Worm (Caenorhabditis elegans) whole organism, L1 larva: ENCODE data around the gene cebp-1.

Source experiments
- C04F5.9 ChIP-seq: sonication (generic microtip); optimal IDR thresholded peaks from 2 replicates; lab custom pipeline; 2016; ENCODE audit warnings: missing genetic modification characterization, missing compliant biosample characterization
- C16A3.4 ChIP-seq: fragments of 150-350 bp; optimal IDR thresholded peaks from 2 replicates; lab custom pipeline; 2014; ENCODE audit warnings: missing biosample characterization, missing genetic modification characterization
- C34B4.2 ChIP-seq: sonication (generic microtip); optimal IDR thresholded peaks from 2 replicates; lab custom pipeline; 2017; ENCODE audit warnings: mild to moderate bottlenecking, missing genetic modification characterization, missing compliant biosample characterization
- F16B12.6 ChIP-seq: fragments of 150-350 bp; optimal IDR thresholded peaks from 2 replicates; lab custom pipeline; 2014; ENCODE audit warnings: missing biosample characterization, missing genetic modification characterization
- aly-2 ChIP-seq: fragments of 150-350 bp; optimal IDR thresholded peaks from 2 replicates; lab custom pipeline; 2014; ENCODE audit warnings: missing biosample characterization, missing genetic modification characterization
- ama-1 ChIP-seq: fragments of 150-350 bp; optimal IDR thresholded peaks from 2 replicates; lab custom pipeline; 2014
- ceh-63 ChIP-seq: fragments of 200-800 bp; sonication (Bioruptor generic); optimal IDR thresholded peaks from 2 replicates; lab custom pipeline; 2018; ENCODE audit warnings: mild to moderate bottlenecking, missing genetic modification characterization, missing compliant biosample characterization
- ceh-8 ChIP-seq: fragments of 200-800 bp; sonication (Bioruptor generic); optimal IDR thresholded peaks from 2 replicates; lab custom pipeline; 2018; ENCODE audit warnings: mild to moderate bottlenecking, missing genetic modification characterization, moderate library complexity, missing compliant biosample characterization
- ceh-82 ChIP-seq, 3 experiments: fragments of 150-350 bp in 1 of 3; sonication (generic microtip) in 2 of 3; optimal IDR thresholded peaks; 2 replicates each; lab custom pipeline; 2014 to 2017; ENCODE audit warnings: missing biosample characterization in 3 of 3, missing genetic modification characterization in 3 of 3
- ces-1 ChIP-seq: fragments of 150-350 bp; optimal IDR thresholded peaks from 2 replicates; lab custom pipeline; 2014; ENCODE audit warnings: missing biosample characterization, missing genetic modification reagents, missing genetic modification characterization
- dpl-1 ChIP-seq, 3 experiments: fragments of 150-350 bp in 2 of 3; sonication (generic microtip) in 1 of 3; optimal IDR thresholded peaks; 2 replicates each; lab custom pipeline; 2014 to 2017; ENCODE audit warnings: missing biosample characterization in 3 of 3, missing genetic modification characterization in 3 of 3, missing genetic modification reagents in 3 of 3
- dsc-1 ChIP-seq: sonication (generic microtip); optimal IDR thresholded peaks from 2 replicates; lab custom pipeline; 2016; ENCODE audit warnings: mild to moderate bottlenecking, missing genetic modification characterization, missing compliant biosample characterization
- efl-1 ChIP-seq, 4 experiments: fragments of 150-350 bp; optimal IDR thresholded peaks in 3 of 4; peaks in 1 of 4; 1 replicate in 1 of 4; 2 replicates in 3 of 4; lab custom pipeline; 2014; ENCODE audit warnings: missing biosample characterization in 2 of 4, missing genetic modification characterization in 2 of 4, missing genetic modification reagents in 2 of 4
- efl-3 ChIP-seq: fragments of 200-800 bp; sonication (Bioruptor generic); optimal IDR thresholded peaks from 2 replicates; lab custom pipeline; 2018; ENCODE audit warnings: mild to moderate bottlenecking, missing genetic modification characterization, missing compliant biosample characterization
- egl-27 ChIP-seq, 2 experiments: fragments of 150-350 bp in 1 of 2; sonication (generic microtip); optimal IDR thresholded peaks; 3 replicates each; lab custom pipeline; 2017 to 2018; ENCODE audit warnings: missing biosample characterization in 2 of 2, missing genetic modification characterization in 2 of 2, missing genetic modification reagents in 2 of 2
- elt-2 ChIP-seq: sonication (generic microtip); optimal IDR thresholded peaks from 2 replicates; lab custom pipeline; 2016; ENCODE audit warnings: missing genetic modification characterization, mild to moderate bottlenecking, inconsistent platforms, missing compliant biosample characterization, missing genetic modification reagents
- elt-3 ChIP-seq, 6 experiments: fragments of 150-350 bp in 1 of 6; sonication (generic microtip); optimal IDR thresholded peaks; 2 replicates each; lab custom pipeline; 2017 to 2018; ENCODE audit warnings: missing biosample characterization in 6 of 6, missing genetic modification characterization in 6 of 6, inconsistent platforms in 1 of 6
- ets-5 ChIP-seq: fragments of 200-800 bp; sonication (Bioruptor generic); IDR thresholded peaks from 2 replicates; pipeline ENCODE4 v1.3.6; 2022; ENCODE audit warnings: missing genetic modification characterization, missing compliant biosample characterization
- fkh-10 ChIP-seq: sonication (generic microtip); optimal IDR thresholded peaks from 2 replicates; lab custom pipeline; 2017; ENCODE audit warnings: missing biosample characterization, missing genetic modification reagents, missing genetic modification characterization
- fkh-4 ChIP-seq: sonication (generic microtip); optimal IDR thresholded peaks from 2 replicates; lab custom pipeline; 2016; ENCODE audit warnings: missing compliant biosample characterization, missing genetic modification characterization, borderline replicate concordance
- fos-1 ChIP-seq: fragments of 150-350 bp; optimal IDR thresholded peaks from 2 replicates; lab custom pipeline; 2014; ENCODE audit warnings: missing biosample characterization, missing genetic modification characterization
- grh-1 ChIP-seq: fragments of 200-800 bp; sonication (Bioruptor generic); IDR thresholded peaks from 2 replicates; pipeline ENCODE4 v1.3.6; 2022; ENCODE audit warnings: missing genetic modification reagents, missing genetic modification characterization, missing compliant biosample characterization
- hlh-4 ChIP-seq: sonication (generic microtip); optimal IDR thresholded peaks from 2 replicates; lab custom pipeline; 2016; ENCODE audit warnings: mild to moderate bottlenecking, missing genetic modification characterization, missing compliant biosample characterization
- hpl-2 ChIP-seq: fragments of 150-350 bp; optimal IDR thresholded peaks from 2 replicates; lab custom pipeline; 2014; ENCODE audit warnings: missing biosample characterization, missing genetic modification reagents, missing genetic modification characterization
- irx-1 ChIP-seq: sonication (generic microtip); optimal IDR thresholded peaks from 2 replicates; lab custom pipeline; 2016; ENCODE audit warnings: missing genetic modification characterization, missing compliant biosample characterization
- isw-1 ChIP-seq: fragments of 200-800 bp; sonication (Bioruptor generic); IDR thresholded peaks from 2 replicates; pipeline ENCODE4 v1.3.6; 2022; ENCODE audit warnings: missing genetic modification characterization, missing compliant biosample characterization
- lsy-2 ChIP-seq, 2 experiments: fragments of 150-350 bp; optimal IDR thresholded peaks; 2 replicates each; lab custom pipeline; 2014; ENCODE audit warnings: missing biosample characterization in 2 of 2, missing genetic modification characterization in 2 of 2
- nhr-11 ChIP-seq: fragments of 150-350 bp; optimal IDR thresholded peaks from 2 replicates; lab custom pipeline; 2014; ENCODE audit warnings: missing biosample characterization, missing genetic modification characterization
- nhr-12 ChIP-seq: sonication (generic microtip); optimal IDR thresholded peaks from 2 replicates; lab custom pipeline; 2017; ENCODE audit warnings: missing biosample characterization, missing genetic modification characterization
- nhr-20 ChIP-seq: sonication (generic microtip); optimal IDR thresholded peaks from 2 replicates; lab custom pipeline; 2016; ENCODE audit warnings: mild to moderate bottlenecking, missing genetic modification characterization, missing compliant biosample characterization
- nhr-237 ChIP-seq: fragments of 150-350 bp; optimal IDR thresholded peaks from 2 replicates; lab custom pipeline; 2014; ENCODE audit warnings: missing biosample characterization, missing genetic modification characterization
- nhr-28 ChIP-seq: fragments of 150-350 bp; optimal IDR thresholded peaks from 2 replicates; lab custom pipeline; 2014; ENCODE audit warnings: missing biosample characterization, missing genetic modification characterization
- nhr-47 ChIP-seq: sonication (generic microtip); optimal IDR thresholded peaks from 2 replicates; lab custom pipeline; 2016; ENCODE audit warnings: mild to moderate bottlenecking, missing genetic modification characterization, moderate library complexity, missing compliant biosample characterization
- nhr-71 ChIP-seq: sonication (generic microtip); optimal IDR thresholded peaks from 2 replicates; lab custom pipeline; 2016; ENCODE audit warnings: mild to moderate bottlenecking, missing genetic modification characterization, moderate library complexity, missing compliant biosample characterization
- nhr-76 ChIP-seq: sonication (generic microtip); optimal IDR thresholded peaks from 2 replicates; lab custom pipeline; 2017; ENCODE audit warnings: missing biosample characterization, missing genetic modification characterization
- pag-3 ChIP-seq: sonication (generic microtip); optimal IDR thresholded peaks from 2 replicates; lab custom pipeline; 2017; ENCODE audit warnings: missing genetic modification characterization, mild to moderate bottlenecking, missing compliant biosample characterization, antibody characterized with exemption, borderline replicate concordance; ENCODE audit not compliant: insufficient read depth
- pqm-1 ChIP-seq: sonication (generic microtip); optimal IDR thresholded peaks from 3 replicates; lab custom pipeline; 2017; ENCODE audit warnings: missing biosample characterization, missing genetic modification characterization
- rnt-1 ChIP-seq: sonication (generic microtip); optimal IDR thresholded peaks from 2 replicates; lab custom pipeline; 2016; ENCODE audit warnings: mild to moderate bottlenecking, missing genetic modification characterization, moderate library complexity, missing compliant biosample characterization
- skn-1 ChIP-seq: fragments of 150-350 bp; optimal IDR thresholded peaks from 2 replicates; lab custom pipeline; 2014; ENCODE audit warnings: missing biosample characterization, missing genetic modification characterization
- snu-23 ChIP-seq: sonication (generic microtip); optimal IDR thresholded peaks from 2 replicates; lab custom pipeline; 2016; ENCODE audit warnings: missing genetic modification characterization, missing compliant biosample characterization
- swsn-7 ChIP-seq: sonication (generic microtip); optimal IDR thresholded peaks from 2 replicates; lab custom pipeline; 2016; ENCODE audit warnings: missing genetic modification characterization, missing compliant biosample characterization
- tbx-2 ChIP-seq: sonication (generic microtip); optimal IDR thresholded peaks from 2 replicates; lab custom pipeline; 2016; ENCODE audit warnings: missing genetic modification characterization, missing compliant biosample characterization
- tlp-1 ChIP-seq: fragments of 150-350 bp; optimal IDR thresholded peaks from 2 replicates; lab custom pipeline; 2014; ENCODE audit warnings: missing biosample characterization, missing genetic modification characterization
- unc-130 ChIP-seq: fragments of 150-350 bp; optimal IDR thresholded peaks from 2 replicates; lab custom pipeline; 2017; ENCODE audit warnings: missing biosample characterization, missing genetic modification characterization, inconsistent platforms
- unc-86 ChIP-seq: sonication (generic microtip); optimal IDR thresholded peaks from 2 replicates; lab custom pipeline; 2016; ENCODE audit warnings: missing genetic modification characterization, missing compliant biosample characterization
- unc-98 ChIP-seq: fragments of 200-800 bp; sonication (Bioruptor generic); IDR thresholded peaks from 2 replicates; pipeline ENCODE4 v1.3.6; 2022; ENCODE audit warnings: missing genetic modification characterization, missing compliant biosample characterization
- vab-15 ChIP-seq: sonication (generic microtip); optimal IDR thresholded peaks from 2 replicates; lab custom pipeline; 2017; ENCODE audit warnings: missing genotype, mild to moderate bottlenecking, missing genetic modification characterization, missing compliant biosample characterization
- xbp-1 ChIP-seq: sonication (generic microtip); optimal IDR thresholded peaks from 2 replicates; lab custom pipeline; 2016; ENCODE audit warnings: missing genetic modification characterization, missing compliant biosample characterization
- zag-1 ChIP-seq: fragments of 150-350 bp; optimal IDR thresholded peaks from 2 replicates; lab custom pipeline; 2014; ENCODE audit warnings: missing biosample characterization, missing genetic modification characterization

The cebp-1 gene

DNA sequence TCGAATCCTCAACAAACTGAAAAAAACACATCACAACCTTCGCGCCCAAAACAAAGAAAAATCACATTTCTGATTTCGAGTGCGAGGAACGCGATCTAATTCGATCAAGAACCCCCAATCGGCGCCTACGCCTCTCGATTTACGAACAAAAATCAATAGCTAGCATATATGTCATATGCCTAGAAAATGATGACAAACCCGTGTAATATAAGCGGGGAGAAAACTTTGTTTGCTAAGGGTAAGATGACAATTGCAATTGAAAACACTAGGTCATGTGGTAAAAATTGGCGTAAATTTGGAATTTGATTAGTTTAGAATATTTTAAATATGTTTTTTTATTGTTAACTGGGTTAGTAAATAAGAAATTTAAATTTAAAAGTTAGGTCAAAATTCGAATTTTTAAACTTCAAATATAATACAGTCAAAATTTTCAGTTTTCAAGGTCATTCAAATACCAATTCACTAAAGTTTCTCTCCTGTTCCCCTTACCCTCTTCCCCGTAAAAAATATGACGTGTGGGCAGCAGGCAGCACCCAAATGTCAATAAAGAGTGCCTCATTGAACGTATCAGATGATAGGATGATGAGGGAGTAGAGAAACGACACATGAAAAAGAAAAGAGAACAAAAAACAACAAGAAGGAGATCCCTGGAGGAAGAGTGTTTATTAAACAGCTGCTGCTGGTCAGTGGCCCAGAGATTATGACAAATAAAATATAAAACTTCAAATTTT lies 2.8 kb upstream of the cebp-1 start (continued):
- no peak for TF ChIP-seq pqm-1 (tag; lab: Kevin White, UChicago)

DNA sequence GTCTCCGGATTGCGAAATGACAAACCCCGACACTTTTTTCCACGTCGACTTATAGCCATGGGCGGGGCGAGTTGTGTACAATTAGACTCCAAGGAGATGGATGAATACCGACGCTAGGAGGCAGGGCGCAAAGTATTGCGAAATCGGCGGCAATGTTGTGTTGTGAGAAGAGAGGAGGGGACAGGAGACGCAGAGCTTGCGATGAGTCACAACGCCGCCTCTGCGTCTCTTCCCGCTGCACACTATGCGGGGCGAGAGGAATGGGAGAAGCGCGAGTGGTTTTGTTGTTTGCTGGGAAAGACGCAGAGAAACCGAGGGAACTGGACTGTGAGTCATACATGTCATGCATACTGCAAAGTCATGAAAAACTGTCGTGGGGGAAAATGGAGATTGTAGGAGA lies 717 bp upstream of the cebp-1 start:
- TF ChIP-seq fkh-10 (GFP tag; lab: Kevin White, UChicago) (peak; percentile 67), F16B12.6 (peak; percentile 51), nhr-12 (tag; lab: Kevin White, UChicago) (no peak), C34B4.2 (tag; lab: Kevin White, UChicago) (no peak), hlh-4 (tag; lab: Kevin White, UChicago) (no peak), elt-2 (peak; percentile 61), efl-3 (GFP tag; lab: Kevin White, UChicago) (no peak), xbp-1 (peak; percentile 90), dpl-1 (GFP tag; optimal IDR thresholded peaks at IDR 0.05; lab: Kevin White, UChicago) (peak in 2 of 3 experiments; percentile 42 to 48), snu-23 (GFP tag; lab: Kevin White, UChicago) (peak; percentile 94), nhr-28 (tag; lab: Kevin White, UChicago) (no peak), C04F5.9 (peak; percentile 32), nhr-76 (tag; lab: Kevin White, UChicago) (no peak), C16A3.4 (peak; percentile 85), nhr-11 (peak; percentile 60), grh-1 (GFP tag; lab: Robert Waterston, UW) (peak; percentile 86), isw-1 (GFP tag; lab: Robert Waterston, UW) (peak; percentile 81), unc-130 (no peak), swsn-7 (peak; percentile 87), vab-15 (tag; lab: Kevin White, UChicago) (no peak), pqm-1 (tag; lab: Kevin White, UChicago) (peak; percentile 78), pag-3 (tag; lab: Kevin White, UChicago) (no peak), ceh-63 (GFP tag; lab: Kevin White, UChicago) (no peak), nhr-47 (tag; lab: Kevin White, UChicago) (peak; percentile 90), tbx-2 (tag; lab: Kevin White, UChicago) (peak; percentile 87), ceh-8 (GFP tag; lab: Kevin White, UChicago) (peak; percentile 37), ceh-82 (tag; optimal IDR thresholded peaks at IDR 0.05; lab: Kevin White, UChicago) (peak; percentile 91 to 94 (median 93)), skn-1 (tag; lab: Kevin White, UChicago) (peak; percentile 99), lsy-2 (tag; optimal IDR thresholded peaks at IDR 0.05; lab: Kevin White, UChicago) (peak; percentile 77 to 84), egl-27 (tag; optimal IDR thresholded peaks at IDR 0.05; lab: Kevin White, UChicago) (peak; percentile 55 to 81), irx-1 (tag; lab: Kevin White, UChicago) (peak; percentile 64), tlp-1 (no peak), efl-1 (optimal IDR thresholded peaks at IDR 0.05; lab: Kevin White, UChicago) (peak; percentile 64 to 87), efl-1 (GFP tag; optimal IDR thresholded peaks at IDR 0.05 in 1 of 2; lab: Kevin White, UChicago) (peak; percentile 6 to 95), nhr-237 (tag; lab: Kevin White, UChicago) (peak; percentile 79), fkh-4 (no peak), aly-2 (peak; percentile 46), ets-5 (GFP tag; lab: Robert Waterston, UW) (no peak), unc-98 (GFP tag; lab: Robert Waterston, UW) (peak; percentile 14; the same call in 1 of the 2 replicates), dsc-1 (tag; lab: Kevin White, UChicago) (peak; percentile 67), nhr-71 (tag; lab: Kevin White, UChicago) (peak; percentile 95), unc-86 (tag; lab: Kevin White, UChicago) (peak; percentile 78), ces-1 (GFP tag; lab: Kevin White, UChicago) (no peak), hpl-2 (GFP tag; lab: Kevin White, UChicago) (peak; percentile 77), fos-1 (peak; percentile 100), rnt-1 (tag; lab: Kevin White, UChicago) (peak; percentile 78), nhr-20 (tag; lab: Kevin White, UChicago) (peak; percentile 93), elt-3 (tag; optimal IDR thresholded peaks at IDR 0.05; lab: Kevin White, UChicago) (peak in 3 of 6 experiments; percentile 37 to 85 (median 60)), zag-1 (tag; lab: Kevin White, UChicago) (peak; percentile 17), ama-1 (lab: Kevin White, UChicago) (no peak)
